Worm (Caenorhabditis elegans) whole organism, L2 larva: Measurements from ENCODE around the gene R05G9.1.
A peak's percentile ranks its signal among the peaks of the same experiment; 100 is the strongest.

Experiments
- C34F6.9 ChIP-seq: fragments of 150-350 bp; optimal IDR thresholded peaks from 2 replicates; lab custom pipeline; 2014; ENCODE audit warnings: missing biosample characterization, missing genetic modification characterization
- F13H6.1 ChIP-seq: sonication (generic microtip); optimal IDR thresholded peaks from 2 replicates; lab custom pipeline; 2016; ENCODE audit warnings: missing genetic modification characterization, missing compliant biosample characterization
- Y55F3AM.14 ChIP-seq: fragments of 200-800 bp; sonication (Bioruptor generic); optimal IDR thresholded peaks from 2 replicates; lab custom pipeline; 2018; ENCODE audit warnings: mild to moderate bottlenecking, missing genetic modification characterization, missing compliant biosample characterization
- ZK546.5 ChIP-seq: sonication (generic microtip); optimal IDR thresholded peaks from 2 replicates; lab custom pipeline; 2017; ENCODE audit warnings: missing biosample characterization, missing genetic modification characterization
- aly-2 ChIP-seq: fragments of 150-350 bp; optimal IDR thresholded peaks from 2 replicates; lab custom pipeline; 2014; ENCODE audit warnings: missing biosample characterization, missing genetic modification characterization
- ama-1 ChIP-seq: fragments of 150-350 bp; optimal IDR thresholded peaks from 2 replicates; lab custom pipeline; 2018; ENCODE audit warnings: inconsistent platforms
- blmp-1 ChIP-seq: sonication (generic microtip); optimal IDR thresholded peaks from 2 replicates; lab custom pipeline; 2017; ENCODE audit warnings: missing genetic modification characterization, mild to moderate bottlenecking, missing compliant biosample characterization, antibody characterized with exemption, moderate library complexity; ENCODE audit not compliant: insufficient read depth
- ceh-16 ChIP-seq: fragments of 150-350 bp; optimal IDR thresholded peaks from 2 replicates; lab custom pipeline; 2014; ENCODE audit warnings: missing biosample characterization, missing genetic modification characterization
- ceh-82 ChIP-seq: fragments of 150-350 bp; optimal IDR thresholded peaks from 2 replicates; lab custom pipeline; 2014; ENCODE audit warnings: missing biosample characterization, missing genetic modification characterization
- crh-2 ChIP-seq: sonication (generic microtip); optimal IDR thresholded peaks from 2 replicates; lab custom pipeline; 2017; ENCODE audit warnings: missing biosample characterization, missing genetic modification characterization
- dmd-4 ChIP-seq: sonication (generic microtip); optimal IDR thresholded peaks from 2 replicates; lab custom pipeline; 2017; ENCODE audit warnings: missing biosample characterization, missing genetic modification characterization
- egl-27 ChIP-seq: sonication (generic microtip); optimal IDR thresholded peaks from 3 replicates; lab custom pipeline; 2017; ENCODE audit warnings: missing biosample characterization, missing genetic modification reagents, missing genetic modification characterization
- elt-1 ChIP-seq: fragments of 150-350 bp; optimal IDR thresholded peaks from 2 replicates; lab custom pipeline; 2014; ENCODE audit warnings: missing biosample characterization, missing genetic modification characterization
- elt-3 ChIP-seq: sonication (generic microtip); optimal IDR thresholded peaks from 2 replicates; lab custom pipeline; 2017; ENCODE audit warnings: missing biosample characterization, missing genetic modification characterization
- fos-1 ChIP-seq: fragments of 150-350 bp; optimal IDR thresholded peaks from 2 replicates; lab custom pipeline; 2014; ENCODE audit warnings: missing biosample characterization, missing genetic modification characterization
- gmeb-1 ChIP-seq: fragments of 150-350 bp; optimal IDR thresholded peaks from 2 replicates; lab custom pipeline; 2014; ENCODE audit warnings: missing biosample characterization, missing genetic modification characterization
- lin-11 ChIP-seq: fragments of 150-350 bp; sonication (generic microtip); optimal IDR thresholded peaks from 2 replicates; lab custom pipeline; 2014; ENCODE audit warnings: missing biosample characterization, missing genetic modification characterization, inconsistent platforms, mixed read lengths
- lin-13 ChIP-seq: fragments of 150-350 bp; optimal IDR thresholded peaks from 2 replicates; lab custom pipeline; 2014; ENCODE audit warnings: missing biosample characterization, missing genetic modification reagents, missing genetic modification characterization
- lin-39 ChIP-seq: fragments of 150-350 bp; optimal IDR thresholded peaks from 2 replicates; lab custom pipeline; 2014; ENCODE audit warnings: missing biosample characterization, missing genetic modification reagents, missing genetic modification characterization
- lsy-2 ChIP-seq, 2 experiments: fragments of 150-350 bp in 1 of 2; sonication (generic microtip) in 1 of 2; optimal IDR thresholded peaks; 2 replicates each; lab custom pipeline; 2014 to 2017; ENCODE audit warnings: missing biosample characterization in 2 of 2, missing genetic modification characterization in 2 of 2
- mab-5 ChIP-seq: fragments of 150-350 bp; optimal IDR thresholded peaks from 2 replicates; lab custom pipeline; 2014; ENCODE audit warnings: missing biosample characterization, missing genetic modification characterization
- mbf-1 ChIP-seq: sonication (generic microtip); optimal IDR thresholded peaks from 2 replicates; lab custom pipeline; 2017; ENCODE audit warnings: missing biosample characterization, missing genetic modification characterization
- mdl-1 ChIP-seq, 2 experiments: fragments of 150-350 bp in 1 of 2; sonication (generic microtip) in 1 of 2; optimal IDR thresholded peaks; 2 replicates each; lab custom pipeline; 2017; ENCODE audit warnings: missing biosample characterization in 2 of 2, missing genetic modification characterization in 2 of 2
- nhr-10 ChIP-seq: sonication (generic microtip); optimal IDR thresholded peaks from 2 replicates; lab custom pipeline; 2017; ENCODE audit warnings: missing biosample characterization, missing genetic modification characterization
- nhr-11 ChIP-seq: fragments of 150-350 bp; optimal IDR thresholded peaks from 2 replicates; lab custom pipeline; 2014; ENCODE audit warnings: missing biosample characterization, missing genetic modification characterization
- nhr-12 ChIP-seq: fragments of 150-350 bp; optimal IDR thresholded peaks from 2 replicates; lab custom pipeline; 2014; ENCODE audit warnings: missing biosample characterization, missing genetic modification characterization
- nhr-129 ChIP-seq: fragments of 150-350 bp; optimal IDR thresholded peaks from 2 replicates; lab custom pipeline; 2014; ENCODE audit warnings: missing biosample characterization, missing genetic modification characterization
- nhr-23 ChIP-seq: fragments of 150-350 bp; optimal IDR thresholded peaks from 2 replicates; lab custom pipeline; 2014; ENCODE audit warnings: missing biosample characterization, missing genetic modification reagents, missing genetic modification characterization
- nhr-25 ChIP-seq: fragments of 150-350 bp; sonication (generic microtip); optimal IDR thresholded peaks from 3 replicates; lab custom pipeline; 2014; ENCODE audit warnings: missing biosample characterization, missing genetic modification characterization
- nhr-6 ChIP-seq: fragments of 150-350 bp; optimal IDR thresholded peaks from 2 replicates; lab custom pipeline; 2014; ENCODE audit warnings: missing biosample characterization, missing genetic modification characterization
- nhr-77 ChIP-seq: fragments of 150-350 bp; optimal IDR thresholded peaks from 2 replicates; lab custom pipeline; 2014; ENCODE audit warnings: missing biosample characterization, missing genetic modification characterization
- sem-4 ChIP-seq: fragments of 150-350 bp; optimal IDR thresholded peaks from 2 replicates; lab custom pipeline; 2014; ENCODE audit warnings: missing biosample characterization, missing genetic modification reagents, missing genetic modification characterization
- skn-1 ChIP-seq: sonication (generic microtip); optimal IDR thresholded peaks from 2 replicates; lab custom pipeline; 2017; ENCODE audit warnings: missing biosample characterization, missing genetic modification characterization
- sma-3 ChIP-seq: sonication (generic microtip); optimal IDR thresholded peaks from 2 replicates; lab custom pipeline; 2016; ENCODE audit warnings: missing genetic modification reagents, missing genetic modification characterization, missing compliant biosample characterization
- sma-9 ChIP-seq, 2 experiments: fragments of 150-350 bp in 1 of 2; sonication (generic microtip) in 1 of 2; optimal IDR thresholded peaks; 2 replicates each; lab custom pipeline; 2014 to 2016; ENCODE audit warnings: missing genetic modification characterization in 2 of 2, mild to moderate bottlenecking in 1 of 2, missing biosample characterization in 1 of 2, missing compliant biosample characterization in 1 of 2, missing genetic modification reagents in 1 of 2, moderate library complexity in 1 of 2
- snpc-4 ChIP-seq: fragments of 150-350 bp; optimal IDR thresholded peaks from 2 replicates; lab custom pipeline; 2014; ENCODE audit warnings: missing biosample characterization, missing genetic modification characterization
- unc-39 ChIP-seq: fragments of 150-350 bp; optimal IDR thresholded peaks from 2 replicates; lab custom pipeline; 2014; ENCODE audit warnings: missing biosample characterization, missing genetic modification characterization
- unc-55 ChIP-seq: fragments of 150-350 bp; sonication (generic microtip); optimal IDR thresholded peaks from 3 replicates; lab custom pipeline; 2014; ENCODE audit warnings: missing biosample characterization, missing genetic modification reagents, missing genetic modification characterization
- unc-62 ChIP-seq: fragments of 150-350 bp; optimal IDR thresholded peaks from 2 replicates; lab custom pipeline; 2014; ENCODE audit warnings: missing biosample characterization, missing genetic modification reagents, missing genetic modification characterization
- zag-1 ChIP-seq: fragments of 150-350 bp; optimal IDR thresholded peaks from 2 replicates; lab custom pipeline; 2014; ENCODE audit warnings: missing biosample characterization, missing genetic modification characterization
- ztf-1 ChIP-seq: fragments of 200-800 bp; sonication (Bioruptor generic); conservative IDR thresholded peaks from 2 replicates; pipeline ENCODE4 v1.3.6; 2022; ENCODE audit warnings: missing genetic modification characterization, missing compliant biosample characterization
- ztf-4 ChIP-seq: fragments of 150-350 bp; optimal IDR thresholded peaks from 2 replicates; lab custom pipeline; 2014; ENCODE audit warnings: missing biosample characterization, missing genetic modification characterization

The R05G9.1 gene

DNA sequence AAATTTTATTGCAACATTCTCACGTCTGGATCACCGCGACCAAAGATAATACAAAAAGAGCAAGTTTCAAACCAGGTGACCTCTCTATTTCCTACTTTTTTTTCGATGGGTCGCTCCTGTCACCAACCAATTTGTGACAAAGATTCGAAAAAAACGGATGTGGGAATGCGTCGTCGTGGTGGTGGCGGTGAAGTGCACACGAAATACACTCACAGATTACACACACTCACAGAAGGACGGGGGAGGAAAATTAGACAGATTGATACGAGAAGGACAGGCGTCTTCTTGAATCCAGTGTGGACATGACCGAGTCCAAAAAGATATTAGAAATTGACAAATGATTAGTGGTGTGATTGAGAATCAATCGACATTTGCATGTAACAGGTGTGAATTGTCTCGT lies 20.2 kb upstream of the R05G9.1 start:
- TF ChIP-seq nhr-25 (tag; lab: Kevin White, UChicago) (no peak), lin-13 (GFP tag; lab: Kevin White, UChicago) (no peak), nhr-6 (tag; lab: Kevin White, UChicago) (no peak), elt-1 (tag; lab: Kevin White, UChicago) (no peak), unc-62 (no peak), Y55F3AM.14 (no peak), ZK546.5 (tag; lab: Kevin White, UChicago) (no peak)
- TF ChIP-seq, all 48 proteins: peak for 0

DNA sequence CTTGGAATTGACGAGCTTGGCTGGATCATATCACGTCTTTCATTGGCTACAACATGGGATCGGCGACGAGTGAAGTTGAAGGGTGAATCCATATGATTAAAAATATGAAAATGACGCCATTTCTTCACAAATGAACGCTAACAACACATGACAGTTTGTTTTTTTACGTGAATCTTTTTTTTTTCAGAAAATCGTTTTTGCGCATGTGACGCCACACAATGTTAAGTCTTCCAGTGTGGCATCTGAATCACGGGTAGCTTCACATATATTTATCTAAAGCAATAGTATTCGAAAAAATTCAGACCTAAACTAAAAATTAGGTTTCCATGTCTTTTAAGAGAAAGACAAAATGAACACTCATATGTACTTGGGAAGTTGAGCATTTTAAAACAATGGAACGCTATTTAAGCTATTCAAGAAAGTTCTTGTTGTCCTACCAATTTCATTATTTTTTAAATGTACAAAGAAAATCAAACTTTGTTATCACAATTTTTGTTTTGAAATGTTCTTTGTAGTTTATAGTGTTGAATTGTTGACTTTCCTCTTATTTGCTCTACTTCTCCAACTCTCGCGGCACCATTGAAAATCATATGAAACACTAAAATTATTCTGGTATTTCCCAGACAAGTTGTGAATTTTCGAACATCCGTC lies 18.0 kb upstream of the R05G9.1 start, which contains the start of the genes lido-16 and plpp-1.2:
Gene lido-16 (minus strand): TSS at position 101 of the 651 bp plus-strand sequence.
Gene plpp-1.2 (plus strand): TSS at position 601 of the 651 bp plus-strand sequence.
- TF ChIP-seq ztf-4 (no peak), aly-2 (tag; lab: Kevin White, UChicago) (no peak), lsy-2 (tag; optimal IDR thresholded peaks at IDR 0.05; lab: Kevin White, UChicago) (no peak), ama-1 (lab: Kevin White, UChicago) (no peak), nhr-129 (tag; lab: Kevin White, UChicago) (no peak), snpc-4 (no peak), unc-39 (no peak), fos-1 (tag; lab: Kevin White, UChicago) (no peak), elt-3 (tag; lab: Kevin White, UChicago) (no peak), ceh-82 (tag; lab: Kevin White, UChicago) (no peak), nhr-10 (tag; lab: Kevin White, UChicago) (no peak), crh-2 (no peak), unc-55 (GFP tag; lab: Kevin White, UChicago) (no peak), nhr-11 (tag; lab: Kevin White, UChicago) (no peak)

DNA sequence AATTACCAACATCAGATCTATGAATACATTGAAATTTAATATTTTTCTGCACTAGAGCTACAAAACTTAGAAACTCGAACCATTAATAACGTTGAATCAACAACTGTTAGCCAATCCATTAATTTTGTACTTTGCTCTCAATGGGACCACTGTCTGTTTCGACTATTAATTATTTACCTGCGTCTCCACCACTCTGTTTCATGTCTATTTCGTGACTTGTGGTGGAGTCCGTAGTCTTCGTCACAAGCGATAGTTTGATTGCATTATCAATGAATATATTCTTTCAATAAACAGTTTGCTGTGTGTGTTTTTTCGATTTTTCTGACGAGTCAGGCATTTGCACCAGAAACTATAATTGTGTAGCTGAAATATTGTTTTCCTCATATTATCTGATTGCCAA lies 16.6 kb upstream of the R05G9.1 start:
- TF ChIP-seq F13H6.1 (tag; lab: Kevin White, UChicago) (peak; percentile 47), lsy-2 (tag; optimal IDR thresholded peaks at IDR 0.05; lab: Kevin White, UChicago) (peak in 1 of 2 experiments; percentile 51), crh-2 (peak; percentile 36), ztf-4 (no peak), mab-5 (tag; lab: Kevin White, UChicago) (peak; percentile 67), ceh-82 (tag; lab: Kevin White, UChicago) (no peak), sma-9 (GFP tag; optimal IDR thresholded peaks at IDR 0.05; lab: Kevin White, UChicago) (peak; percentile 47), sma-9 (tag; optimal IDR thresholded peaks at IDR 0.05; lab: Kevin White, UChicago) (no peak), fos-1 (tag; lab: Kevin White, UChicago) (peak; percentile 66), nhr-129 (tag; lab: Kevin White, UChicago) (peak; percentile 12), unc-39 (no peak), nhr-11 (tag; lab: Kevin White, UChicago) (no peak)

DNA sequence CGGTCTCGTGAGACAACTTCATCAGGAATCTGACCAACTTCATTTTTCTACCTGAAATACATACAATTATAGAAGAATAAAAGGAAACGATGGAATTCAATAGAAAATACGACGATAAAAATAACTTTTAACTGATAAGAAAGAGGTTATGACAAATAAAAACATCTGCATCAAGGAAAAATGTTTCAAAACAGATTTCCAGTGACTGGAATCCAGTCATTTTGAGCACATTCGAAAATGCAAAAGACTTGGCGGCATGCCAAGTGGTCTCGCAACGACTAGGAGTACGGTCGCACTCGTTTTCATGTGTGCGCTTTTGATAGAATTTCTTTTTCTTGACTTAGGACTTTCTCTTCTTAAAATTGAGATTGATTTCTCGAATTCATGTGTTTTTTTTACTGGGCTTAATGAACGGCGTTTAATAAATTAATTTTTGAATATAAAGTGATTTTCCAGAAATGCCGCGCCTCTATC lies 13.2 kb upstream of the R05G9.1 start, which contains the start of the genes snr-3 and rsp-5:
Gene snr-3 (minus strand): TSS at position 51 of the 474 bp plus-strand sequence.
Gene rsp-5 (plus strand): TSS at position 455 of the 474 bp plus-strand sequence.
- TF ChIP-seq blmp-1 (tag; lab: Kevin White, UChicago) (peak; percentile 10), snpc-4 (peak; percentile 75), Y55F3AM.14 (no peak), nhr-23 (no peak), unc-39 (no peak), nhr-25 (tag; lab: Kevin White, UChicago) (peak; percentile 60), lin-11 (peak; percentile 50), nhr-10 (tag; lab: Kevin White, UChicago) (no peak), ztf-4 (no peak), mbf-1 (tag; lab: Kevin White, UChicago) (no peak), skn-1 (tag; lab: Kevin White, UChicago) (no peak), fos-1 (tag; lab: Kevin White, UChicago) (peak; percentile 71), ztf-1 (GFP tag; lab: Robert Waterston, UW) (no peak), lsy-2 (tag; optimal IDR thresholded peaks at IDR 0.05; lab: Kevin White, UChicago) (peak; percentile 96 to 99), gmeb-1 (peak; percentile 79), ceh-16 (no peak), nhr-11 (tag; lab: Kevin White, UChicago) (no peak), mdl-1 (tag; optimal IDR thresholded peaks at IDR 0.05; lab: Kevin White, UChicago) (peak in 1 of 2 experiments; percentile 31), mab-5 (tag; lab: Kevin White, UChicago) (peak; percentile 7), lin-39 (no peak), ceh-82 (tag; lab: Kevin White, UChicago) (no peak), ZK546.5 (tag; lab: Kevin White, UChicago) (peak; percentile 62), unc-55 (GFP tag; lab: Kevin White, UChicago) (peak; percentile 87), C34F6.9 (tag; lab: Kevin White, UChicago) (peak; percentile 91), dmd-4 (tag; lab: Kevin White, UChicago) (no peak), unc-62 (no peak), elt-1 (tag; lab: Kevin White, UChicago) (no peak), zag-1 (no peak), sem-4 (peak; percentile 48), egl-27 (no peak), nhr-129 (tag; lab: Kevin White, UChicago) (peak; percentile 82), nhr-77 (tag; lab: Kevin White, UChicago) (no peak), nhr-6 (tag; lab: Kevin White, UChicago) (peak; percentile 35), F13H6.1 (tag; lab: Kevin White, UChicago) (peak; percentile 53), nhr-12 (no peak), sma-3 (GFP tag; lab: Kevin White, UChicago) (peak; percentile 72), crh-2 (peak; percentile 72)
